Fruit fly (Drosophila melanogaster): ENCODE results near the gene CG4455.

The CG4455 gene

DNA sequence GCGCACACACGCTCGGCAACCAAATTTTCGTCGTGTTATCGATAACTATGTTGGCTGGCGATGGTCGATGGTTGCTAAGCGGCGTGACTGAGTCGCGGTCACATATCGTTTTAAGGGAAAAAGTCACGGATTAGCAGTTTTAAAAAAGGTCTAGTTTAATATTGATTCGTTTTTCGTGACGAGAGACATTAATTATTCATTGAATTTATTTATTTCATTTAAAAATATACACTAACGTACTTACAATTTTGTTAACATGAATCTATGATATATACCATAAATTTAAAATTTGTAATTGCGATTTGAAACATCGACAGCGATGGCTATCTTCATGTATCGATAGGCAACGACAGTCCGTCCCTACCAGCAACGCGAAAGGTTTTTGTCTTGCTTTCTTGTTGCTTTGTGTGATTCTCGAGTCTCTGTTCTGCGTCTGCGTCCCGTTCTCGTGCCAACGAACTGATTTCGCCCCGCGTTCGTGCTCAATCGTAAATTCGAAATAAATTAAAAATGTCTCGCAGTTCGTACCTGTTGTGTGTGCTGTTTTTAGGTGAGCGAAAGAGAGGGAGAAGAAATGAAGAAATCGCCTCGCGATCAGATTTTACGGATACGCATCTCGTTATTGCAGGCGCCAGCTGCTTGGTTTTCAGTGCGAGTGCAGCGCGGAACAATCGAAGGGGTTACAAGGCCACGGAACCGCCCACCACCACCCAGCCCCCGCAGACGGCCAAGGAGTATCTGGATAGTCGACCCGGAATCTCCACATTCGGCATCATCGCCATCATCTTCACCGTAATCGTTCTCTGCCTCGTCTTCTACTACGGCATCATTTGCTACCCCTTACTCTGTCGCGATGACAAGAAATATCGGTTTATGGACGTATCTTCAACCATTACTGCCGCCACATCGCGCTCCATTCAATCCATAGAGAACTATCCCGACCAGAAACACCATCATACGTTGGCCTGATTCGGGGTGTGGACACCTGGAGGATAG lies at the start of gene CG4455, which contains the start of the genes Hyls1 and chif:
TSS of gene CG4455 (plus strand) at position 350 of the 996 bp plus-strand sequence.
TSS of gene Hyls1 (minus strand) at position 44 of the 996 bp plus-strand sequence.
TSS of gene chif (minus strand) at position 44 of the 996 bp plus-strand sequence.
- TF ChIP-seq CG8478 (optimal IDR thresholded peaks at IDR 0.05), result no peak
- peak in 1 of 2 experiments; percentile 11 for TF ChIP-seq CTCF (optimal IDR thresholded peaks at IDR 0.05)

dm6 chr2L:16307026-16307703 lies 45.6 kb upstream of the CG4455 start, which contains the start of the genes CG5861 and Syx5:
Gene CG5861 (minus strand): TSS chr2L:16307298.
Gene Syx5 (plus strand): TSS chr2L:16307346.
- TF ChIP-seq CTCF (optimal IDR thresholded peaks at IDR 0.05) (no peak), CG8478 (optimal IDR thresholded peaks at IDR 0.05) (no peak)

- peak in 1 of 2 experiments; percentile 6 for TF ChIP-seq CTCF (optimal IDR thresholded peaks at IDR 0.05)
- no peak for TF ChIP-seq CG8478 (optimal IDR thresholded peaks at IDR 0.05)
Measured at dm6 chr2L:16310648-16311047, 42.1 kb upstream of the CG4455 start, which contains the start of the genes cni and fzy. Gene cni (minus strand): TSS chr2L:16310726. Gene fzy (plus strand): TSS chr2L:16310956.

DNA sequence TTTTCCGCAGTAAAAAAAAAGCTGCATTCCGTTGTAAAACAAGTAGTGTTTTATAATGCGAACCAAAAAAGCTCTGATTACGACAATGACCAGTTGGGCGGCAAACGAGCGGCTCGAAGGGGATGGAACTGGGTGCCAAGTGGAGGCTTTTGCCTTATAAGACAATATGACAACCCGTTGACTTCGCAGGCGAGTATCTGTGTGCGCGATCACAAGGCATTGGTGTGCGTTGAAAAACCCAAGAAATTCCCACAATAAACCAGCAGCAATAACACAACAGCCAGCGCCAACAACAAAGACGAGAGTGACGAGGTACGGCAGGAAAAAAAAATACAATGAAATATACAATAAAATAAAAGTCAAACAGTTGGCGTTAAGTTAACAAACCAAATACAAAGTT lies 37.7 kb upstream of the CG4455 start:
- TF ChIP-seq CTCF (optimal IDR thresholded peaks at IDR 0.05), result no peak

- TF ChIP-seq CG8478 (optimal IDR thresholded peaks at IDR 0.05) (no peak), CTCF (optimal IDR thresholded peaks at IDR 0.05) (no peak)
Measured at dm6 chr2L:16315844-16316243, 36.9 kb upstream of the CG4455 start.

DNA sequence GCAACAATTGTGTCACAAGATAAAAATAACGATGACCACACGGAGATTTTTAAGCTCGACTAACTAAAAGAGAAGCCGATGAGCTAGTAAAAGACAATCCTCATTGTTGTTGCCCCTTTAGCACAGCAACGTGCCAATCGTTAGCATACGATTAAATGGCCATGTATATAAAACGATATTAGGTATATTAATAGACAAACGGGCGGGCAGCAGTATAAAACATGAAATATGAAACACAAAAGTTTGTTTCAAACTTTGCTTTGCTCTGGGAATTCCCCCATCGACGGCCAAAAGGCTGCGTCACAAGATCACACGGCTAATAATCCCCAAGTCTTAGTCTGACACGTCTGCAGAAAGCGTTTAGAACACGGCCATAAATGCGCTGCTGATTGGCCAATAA lies 36.3 kb upstream of the CG4455 start:
- no peak for TF ChIP-seq CTCF (optimal IDR thresholded peaks at IDR 0.05)
- TF ChIP-seq CG8478 (optimal IDR thresholded peaks at IDR 0.05), result no peak

- TF ChIP-seq CTCF (optimal IDR thresholded peaks at IDR 0.05) (no peak), CG8478 (optimal IDR thresholded peaks at IDR 0.05) (no peak)
Measured at dm6 chr2L:16317131-16317530, 35.6 kb upstream of the CG4455 start.

- no peak for TF ChIP-seq CG8478 (optimal IDR thresholded peaks at IDR 0.05)
- no peak for TF ChIP-seq CTCF (optimal IDR thresholded peaks at IDR 0.05)
Measured at dm6 chr2L:16317777-16318610, 34.7 kb upstream of the CG4455 start.

- TF ChIP-seq CG8478 (optimal IDR thresholded peaks at IDR 0.05) (no peak), CTCF (optimal IDR thresholded peaks at IDR 0.05) (no peak)
Measured at dm6 chr2L:16319743-16320142, 33.0 kb upstream of the CG4455 start.

DNA sequence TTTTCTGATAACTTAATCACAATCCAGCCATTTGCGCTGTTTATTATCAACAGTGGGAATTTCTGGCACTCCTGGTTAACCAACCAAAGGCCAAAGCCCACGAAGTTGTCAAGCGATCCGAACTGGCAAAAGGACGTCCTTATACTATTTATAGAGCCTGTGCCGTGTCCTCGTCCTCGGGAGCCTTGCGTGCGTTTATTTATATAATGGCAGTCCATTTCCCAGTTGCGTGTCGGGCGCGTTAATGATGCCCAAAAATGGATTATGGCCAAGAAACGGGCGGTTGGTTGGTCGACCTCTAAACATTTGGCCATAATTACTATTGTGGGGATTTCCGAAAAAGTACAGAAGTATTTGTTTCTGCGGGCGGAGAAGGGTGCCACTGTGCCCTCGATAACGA lies 32.3 kb upstream of the CG4455 start:
- TF ChIP-seq CTCF (optimal IDR thresholded peaks at IDR 0.05), result no peak
- TF ChIP-seq CG8478 (optimal IDR thresholded peaks at IDR 0.05), result no peak

DNA sequence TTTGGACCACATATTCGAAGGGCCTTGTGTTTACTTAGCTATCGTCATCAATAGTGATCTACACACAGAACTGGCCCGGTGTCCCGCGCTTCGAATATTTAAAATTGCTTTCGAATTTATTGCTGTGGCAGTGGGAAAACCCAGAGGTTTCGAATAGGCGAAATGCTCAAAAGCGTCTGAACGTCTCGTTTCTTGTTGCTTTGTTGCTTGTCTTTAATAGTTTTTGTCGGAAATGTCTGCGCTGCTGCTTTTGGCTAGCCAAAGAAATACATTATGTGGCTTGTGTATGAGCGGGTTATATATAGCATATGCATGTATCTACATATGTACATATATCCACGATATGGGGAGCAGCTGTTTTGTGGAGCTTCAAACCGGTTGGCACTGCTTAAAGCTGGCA lies 31.5 kb upstream of the CG4455 start:
- no peak for TF ChIP-seq CTCF (optimal IDR thresholded peaks at IDR 0.05)
- TF ChIP-seq CG8478 (optimal IDR thresholded peaks at IDR 0.05), result no peak

dm6 chr2L:16321872-16322631 lies 30.7 kb upstream of the CG4455 start:
- no peak for TF ChIP-seq CG8478 (optimal IDR thresholded peaks at IDR 0.05)
- no peak for TF ChIP-seq CTCF (optimal IDR thresholded peaks at IDR 0.05)

dm6 chr2L:16323544-16323943 lies 29.2 kb upstream of the CG4455 start:
- TF ChIP-seq CG8478 (optimal IDR thresholded peaks at IDR 0.05) (no peak), CTCF (optimal IDR thresholded peaks at IDR 0.05) (no peak)

DNA sequence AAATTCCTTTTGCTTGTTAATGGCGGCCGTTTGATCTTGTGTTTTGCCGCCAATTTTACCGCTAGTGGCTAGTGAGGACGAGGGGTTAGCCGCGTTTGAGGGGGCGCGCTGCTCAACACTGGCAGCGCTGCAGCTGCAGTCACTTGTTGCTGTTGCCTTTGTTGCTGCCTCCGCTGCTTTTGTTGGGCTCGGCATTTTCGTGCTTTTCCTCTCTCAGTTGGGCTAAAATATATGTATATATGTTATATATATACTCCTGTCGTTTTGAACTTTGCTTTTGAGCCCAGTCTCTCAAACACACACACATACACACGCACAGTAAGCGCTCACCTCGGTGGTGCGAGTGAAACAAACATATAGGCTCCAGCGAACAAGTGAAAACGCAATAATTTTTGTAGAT lies 27.9 kb upstream of the CG4455 start:
- TF ChIP-seq CTCF (optimal IDR thresholded peaks at IDR 0.05) (no peak), CG8478 (optimal IDR thresholded peaks at IDR 0.05) (no peak)
